Worm (Caenorhabditis elegans) whole organism, midembryonic: ENCODE results near the gene C18E9.7.

Experiments
- T22C8.4 ChIP-seq: fragments of 200-800 bp; sonication (Bioruptor generic); IDR thresholded peaks from 2 replicates; pipeline ENCODE4 v1.3.6; 2022; ENCODE audit warnings: missing genetic modification characterization, missing compliant biosample characterization
- cog-1 ChIP-seq: sonication (generic microtip); optimal IDR thresholded peaks from 2 replicates; lab custom pipeline; 2016; ENCODE audit warnings: missing genetic modification characterization, missing compliant biosample characterization
- flt-1 ChIP-seq: fragments of 200-800 bp; sonication (Bioruptor generic); IDR thresholded peaks from 2 replicates; pipeline ENCODE4 v1.3.6; 2022; ENCODE audit warnings: missing genetic modification characterization, missing compliant biosample characterization
- klf-2 ChIP-seq: fragments of 200-800 bp; sonication (Bioruptor generic); conservative IDR thresholded peaks from 2 replicates; pipeline ENCODE4 v1.3.6; 2022; ENCODE audit warnings: missing genetic modification reagents, missing genetic modification characterization, missing compliant biosample characterization
- med-1 ChIP-seq: sonication (generic microtip); optimal IDR thresholded peaks from 2 replicates; lab custom pipeline; 2017; ENCODE audit warnings: missing genetic modification characterization, mild to moderate bottlenecking, missing compliant biosample characterization, antibody characterized with exemption, missing genetic modification reagents; ENCODE audit not compliant: insufficient read depth
- ref-1 ChIP-seq: fragments of 200-800 bp; sonication (Bioruptor generic); conservative IDR thresholded peaks from 2 replicates; pipeline ENCODE4 v1.3.6; 2022; ENCODE audit warnings: missing genetic modification reagents, missing genetic modification characterization, missing compliant biosample characterization
- tab-1 ChIP-seq: fragments of 200-800 bp; sonication (Bioruptor generic); IDR thresholded peaks from 2 replicates; pipeline ENCODE4 v1.3.6; 2022; ENCODE audit warnings: missing genetic modification characterization, missing compliant biosample characterization
- ztf-23 ChIP-seq: fragments of 200-800 bp; sonication (Bioruptor generic); IDR thresholded peaks from 2 replicates; pipeline ENCODE4 v1.3.6; 2022; ENCODE audit warnings: missing genetic modification reagents, missing genetic modification characterization, missing compliant biosample characterization
- ztf-29 ChIP-seq: fragments of 200-800 bp; sonication (Bioruptor generic); IDR thresholded peaks from 2 replicates; pipeline ENCODE4 v1.3.6; 2022; ENCODE audit warnings: missing genetic modification reagents, missing genetic modification characterization, missing compliant biosample characterization

- no peak for TF ChIP-seq flt-1 (GFP tag; lab: Robert Waterston, UW)
- TF ChIP-seq ref-1: no peak
- no peak for TF ChIP-seq tab-1 (GFP tag; lab: Robert Waterston, UW)
- TF ChIP-seq cog-1 (tag; lab: Kevin White, UChicago): no peak
- TF ChIP-seq klf-2 (GFP tag; lab: Robert Waterston, UW): no peak
- no peak for TF ChIP-seq ztf-29
- no peak for TF ChIP-seq T22C8.4 (GFP tag; lab: Robert Waterston, UW)
- no peak for TF ChIP-seq ztf-23 (GFP tag; lab: Robert Waterston, UW)
- no peak for TF ChIP-seq med-1
These were observed 13.5 kb upstream of the C18E9.7 start, which contains the start of gene ndub-2 for ce11 chrII:8996064-8996463.
